Worm (Caenorhabditis elegans) whole organism, late embryonic: Measurements from ENCODE around the gene gtap-2.

Source experiments
- C38D4.7 ChIP-seq: fragments of 200-800 bp; sonication (Bioruptor generic); optimal IDR thresholded peaks from 2 replicates; lab custom pipeline; 2018; ENCODE audit warnings: mild to moderate bottlenecking, missing genetic modification characterization, moderate library complexity, missing compliant biosample characterization
- K02D7.2 ChIP-seq: sonication (generic microtip); optimal IDR thresholded peaks from 2 replicates; lab custom pipeline; 2017; ENCODE audit warnings: mild to moderate bottlenecking, missing genetic modification characterization, missing compliant biosample characterization
- K09A11.1 ChIP-seq: sonication (generic microtip); optimal IDR thresholded peaks from 2 replicates; lab custom pipeline; 2017; ENCODE audit warnings: antibody characterized with exemption, mild to moderate bottlenecking, missing genetic modification characterization, missing compliant biosample characterization; ENCODE audit not compliant: insufficient read depth
- T23F11.4 ChIP-seq: fragments of 200-800 bp; sonication (Bioruptor generic); optimal IDR thresholded peaks from 2 replicates; lab custom pipeline; 2018; ENCODE audit warnings: mild to moderate bottlenecking, missing genetic modification characterization, missing compliant biosample characterization
- Y22D7AL.16 ChIP-seq: sonication (generic microtip); optimal IDR thresholded peaks from 2 replicates; lab custom pipeline; 2016; ENCODE audit warnings: missing genetic modification characterization, missing compliant biosample characterization
- ceh-19 ChIP-seq: fragments of 200-800 bp; sonication (Bioruptor generic); optimal IDR thresholded peaks from 2 replicates; lab custom pipeline; 2018; ENCODE audit warnings: mild to moderate bottlenecking, missing genetic modification characterization, missing compliant biosample characterization
- ceh-2 ChIP-seq: sonication (generic microtip); optimal IDR thresholded peaks from 2 replicates; lab custom pipeline; 2016; ENCODE audit warnings: missing genotype, missing genetic modification characterization, missing compliant biosample characterization
- ceh-22 ChIP-seq: sonication (generic microtip); optimal IDR thresholded peaks from 2 replicates; lab custom pipeline; 2017; ENCODE audit warnings: missing biosample characterization, missing genetic modification characterization
- ceh-24 ChIP-seq: sonication (generic microtip); optimal IDR thresholded peaks from 2 replicates; lab custom pipeline; 2016; ENCODE audit warnings: mild to moderate bottlenecking, missing genetic modification characterization, missing compliant biosample characterization
- ceh-31 ChIP-seq: sonication (generic microtip); optimal IDR thresholded peaks from 2 replicates; lab custom pipeline; 2016; ENCODE audit warnings: missing genetic modification characterization, missing compliant biosample characterization
- ceh-34 ChIP-seq: sonication (generic microtip); optimal IDR thresholded peaks from 2 replicates; lab custom pipeline; 2016; ENCODE audit warnings: mild to moderate bottlenecking, missing genetic modification characterization, missing compliant biosample characterization
- che-1 ChIP-seq: sonication (generic microtip); optimal IDR thresholded peaks from 2 replicates; lab custom pipeline; 2016; ENCODE audit warnings: mild to moderate bottlenecking, missing genetic modification characterization, missing compliant biosample characterization
- dve-1 ChIP-seq: sonication (generic microtip); optimal IDR thresholded peaks from 2 replicates; lab custom pipeline; 2017; ENCODE audit warnings: antibody characterized with exemption, mild to moderate bottlenecking, missing genetic modification characterization, missing compliant biosample characterization
- ets-4 ChIP-seq: sonication (generic microtip); optimal IDR thresholded peaks from 2 replicates; lab custom pipeline; 2016; ENCODE audit warnings: missing genetic modification characterization, missing compliant biosample characterization
- eyg-1 ChIP-seq: sonication (generic microtip); optimal IDR thresholded peaks from 2 replicates; lab custom pipeline; 2016; ENCODE audit warnings: missing genotype, missing genetic modification characterization, missing compliant biosample characterization
- fax-1 ChIP-seq: sonication (generic microtip); optimal IDR thresholded peaks from 2 replicates; lab custom pipeline; 2016; ENCODE audit warnings: missing genotype, missing genetic modification characterization, missing compliant biosample characterization
- fkh-10 ChIP-seq: fragments of 150-350 bp; optimal IDR thresholded peaks from 2 replicates; lab custom pipeline; 2014; ENCODE audit warnings: missing biosample characterization, missing genetic modification reagents, missing genetic modification characterization
- gmeb-2 ChIP-seq: sonication (generic microtip); optimal IDR thresholded peaks from 2 replicates; lab custom pipeline; 2016; ENCODE audit warnings: missing genetic modification characterization, inconsistent platforms, missing compliant biosample characterization
- hlh-15 ChIP-seq: sonication (generic microtip); optimal IDR thresholded peaks from 2 replicates; lab custom pipeline; 2016; ENCODE audit warnings: missing genetic modification characterization, missing compliant biosample characterization
- hlh-30 ChIP-seq: sonication (generic microtip); optimal IDR thresholded peaks from 2 replicates; lab custom pipeline; 2017; ENCODE audit warnings: antibody characterized with exemption, missing genetic modification characterization, missing compliant biosample characterization; ENCODE audit not compliant: insufficient read depth
- hlh-6 ChIP-seq: sonication (generic microtip); optimal IDR thresholded peaks from 2 replicates; lab custom pipeline; 2016; ENCODE audit warnings: missing genotype, missing genetic modification characterization, missing compliant biosample characterization
- lim-6 ChIP-seq: sonication (generic microtip); optimal IDR thresholded peaks from 2 replicates; lab custom pipeline; 2016; ENCODE audit warnings: missing genetic modification characterization, missing compliant biosample characterization
- nhr-11 ChIP-seq: fragments of 150-350 bp; optimal IDR thresholded peaks from 2 replicates; lab custom pipeline; 2014; ENCODE audit warnings: missing biosample characterization, missing genetic modification characterization
- pat-9 ChIP-seq: fragments of 200-800 bp; sonication (Bioruptor generic); optimal IDR thresholded peaks from 2 replicates; lab custom pipeline; 2018; ENCODE audit warnings: mild to moderate bottlenecking, missing genetic modification characterization, moderate library complexity, missing compliant biosample characterization
- pax-1 ChIP-seq: fragments of 150-350 bp; optimal IDR thresholded peaks from 2 replicates; lab custom pipeline; 2014; ENCODE audit warnings: missing biosample characterization, missing genetic modification characterization
- pros-1 ChIP-seq: fragments of 150-350 bp; optimal IDR thresholded peaks from 2 replicates; lab custom pipeline; 2014; ENCODE audit warnings: missing biosample characterization, missing genetic modification reagents, missing genetic modification characterization
- ref-2 ChIP-seq: sonication (generic microtip); optimal IDR thresholded peaks from 2 replicates; lab custom pipeline; 2016; ENCODE audit warnings: missing genetic modification characterization, missing compliant biosample characterization
- rnt-1 ChIP-seq: sonication (generic microtip); optimal IDR thresholded peaks from 2 replicates; lab custom pipeline; 2016; ENCODE audit warnings: missing genetic modification characterization, missing compliant biosample characterization
- sdc-2 ChIP-seq: sonication (generic microtip); optimal IDR thresholded peaks from 2 replicates; lab custom pipeline; 2016; ENCODE audit warnings: missing genotype, missing genetic modification characterization, missing compliant biosample characterization
- sox-2 ChIP-seq: fragments of 200-800 bp; sonication (Bioruptor generic); IDR thresholded peaks from 2 replicates; pipeline ENCODE4 v1.3.6; 2022; ENCODE audit warnings: missing genetic modification reagents, missing genetic modification characterization, missing compliant biosample characterization
- sox-4 ChIP-seq: sonication (generic microtip); optimal IDR thresholded peaks from 2 replicates; lab custom pipeline; 2017; ENCODE audit warnings: mild to moderate bottlenecking, missing genetic modification characterization, inconsistent platforms, missing compliant biosample characterization
- syd-9 ChIP-seq: sonication (generic microtip); optimal IDR thresholded peaks from 2 replicates; lab custom pipeline; 2016; ENCODE audit warnings: mild to moderate bottlenecking, missing genetic modification characterization, moderate library complexity, missing compliant biosample characterization
- tbx-2 ChIP-seq: sonication (generic microtip); optimal IDR thresholded peaks from 2 replicates; lab custom pipeline; 2016; ENCODE audit warnings: missing genetic modification characterization, missing compliant biosample characterization
- ttx-3 ChIP-seq: sonication (generic microtip); optimal IDR thresholded peaks from 2 replicates; lab custom pipeline; 2016; ENCODE audit warnings: missing genetic modification reagents, missing genetic modification characterization, missing compliant biosample characterization
- unc-3 ChIP-seq, 2 experiments: fragments of 200-800 bp in 1 of 2; sonication (Bioruptor generic) in 1 of 2; sonication (generic microtip) in 1 of 2; conservative IDR thresholded peaks in 1 of 2; optimal IDR thresholded peaks in 1 of 2; 2 replicates each; pipeline versions ENCODE4 v1.3.6 to Lab custom; 2016 to 2022; ENCODE audit warnings: missing compliant biosample characterization in 2 of 2, missing genetic modification characterization in 2 of 2, missing genetic modification reagents in 1 of 2
- unc-86 ChIP-seq: sonication (generic microtip); optimal IDR thresholded peaks from 2 replicates; lab custom pipeline; 2016; ENCODE audit warnings: missing genetic modification characterization, missing compliant biosample characterization
- ztf-16 ChIP-seq: sonication (generic microtip); optimal IDR thresholded peaks from 2 replicates; lab custom pipeline; 2017; ENCODE audit warnings: missing genetic modification characterization, missing compliant biosample characterization

Gene gtap-2

ce11 chrIII:9832569-9832968 is 24.2 kb downstream of the gtap-2 start:
- TF ChIP-seq hlh-15 (tag; lab: Kevin White, UChicago) = no peak
- TF ChIP-seq K02D7.2 (tag; lab: Kevin White, UChicago) = no peak
- TF ChIP-seq gmeb-2 (tag; lab: Kevin White, UChicago) = no peak
- TF ChIP-seq Y22D7AL.16 (tag; lab: Kevin White, UChicago) = no peak
- no peak for TF ChIP-seq ceh-34
- no peak for TF ChIP-seq hlh-30
- no peak for TF ChIP-seq nhr-11 (tag; lab: Kevin White, UChicago)
- TF ChIP-seq ets-4 (tag; lab: Kevin White, UChicago) = no peak
- no peak for TF ChIP-seq pros-1
- TF ChIP-seq C38D4.7 (GFP tag; lab: Kevin White, UChicago) = no peak
- no peak for TF ChIP-seq fax-1
- no peak for TF ChIP-seq unc-86 (tag; lab: Kevin White, UChicago)
- TF ChIP-seq, all 69 proteins: peak for 0

ce11 chrIII:9834888-9835287 is 26.5 kb downstream of the gtap-2 start, which contains the start of gene K11H3.8:
Gene K11H3.8 (plus strand): TSS chrIII:9835188.
- TF ChIP-seq ztf-16 (tag; lab: Kevin White, UChicago) (no peak), ceh-2 (tag; lab: Kevin White, UChicago) (no peak), T23F11.4 (GFP tag; lab: Kevin White, UChicago) (no peak), lim-6 (no peak), sox-4 (tag; lab: Kevin White, UChicago) (no peak), fkh-10 (GFP tag; lab: Kevin White, UChicago) (no peak), hlh-15 (tag; lab: Kevin White, UChicago) (no peak), pat-9 (tag; lab: Kevin White, UChicago) (no peak), rnt-1 (no peak), tbx-2 (no peak), ref-2 (no peak), hlh-6 (tag; lab: Kevin White, UChicago) (no peak), ceh-19 (GFP tag; lab: Kevin White, UChicago) (no peak)

ce11 chrIII:9843715-9844114 is 35.4 kb downstream of the gtap-2 start, which contains the start of gene K11H3.5:
Gene K11H3.5 (plus strand): TSS chrIII:9843768.
- TF ChIP-seq sdc-2 (no peak), C38D4.7 (GFP tag; lab: Kevin White, UChicago) (no peak), dve-1 (tag; lab: Kevin White, UChicago) (no peak), ceh-24 (tag; lab: Kevin White, UChicago) (no peak), ceh-22 (tag; lab: Kevin White, UChicago) (no peak), hlh-6 (tag; lab: Kevin White, UChicago) (no peak), ztf-16 (tag; lab: Kevin White, UChicago) (no peak), pat-9 (tag; lab: Kevin White, UChicago) (no peak), K09A11.1 (tag; lab: Kevin White, UChicago) (no peak), unc-3 (GFP tag; conservative IDR thresholded peaks at IDR 0.05; lab: Robert Waterston, UW) (no peak), unc-3 (tag; optimal IDR thresholded peaks at IDR 0.05; lab: Kevin White, UChicago) (no peak)

ce11 chrIII:9846093-9846492 is 37.7 kb downstream of the gtap-2 start, which contains the start of gene K11H3.2:
Gene K11H3.2 (plus strand): TSS chrIII:9846393.
- TF ChIP-seq ztf-16 (tag; lab: Kevin White, UChicago) = no peak
- TF ChIP-seq eyg-1 (tag; lab: Kevin White, UChicago) = no peak
- TF ChIP-seq syd-9 (tag; lab: Kevin White, UChicago) = no peak
- no peak for TF ChIP-seq ceh-34
- TF ChIP-seq sox-2 = no peak
- no peak for TF ChIP-seq K09A11.1 (tag; lab: Kevin White, UChicago)
- no peak for TF ChIP-seq che-1 (tag; lab: Kevin White, UChicago)
- TF ChIP-seq hlh-15 (tag; lab: Kevin White, UChicago) = no peak
- no peak for TF ChIP-seq ceh-31 (tag; lab: Kevin White, UChicago)
- TF ChIP-seq pax-1 (tag; lab: Kevin White, UChicago) = no peak
- TF ChIP-seq dve-1 (tag; lab: Kevin White, UChicago) = no peak
- TF ChIP-seq fkh-10 (GFP tag; lab: Kevin White, UChicago) = no peak
- TF ChIP-seq ttx-3 (tag; lab: Kevin White, UChicago) = no peak
